Fruit fly (Drosophila melanogaster): Measurements from ENCODE around the gene CG14073.

CG14073 gene

DNA sequence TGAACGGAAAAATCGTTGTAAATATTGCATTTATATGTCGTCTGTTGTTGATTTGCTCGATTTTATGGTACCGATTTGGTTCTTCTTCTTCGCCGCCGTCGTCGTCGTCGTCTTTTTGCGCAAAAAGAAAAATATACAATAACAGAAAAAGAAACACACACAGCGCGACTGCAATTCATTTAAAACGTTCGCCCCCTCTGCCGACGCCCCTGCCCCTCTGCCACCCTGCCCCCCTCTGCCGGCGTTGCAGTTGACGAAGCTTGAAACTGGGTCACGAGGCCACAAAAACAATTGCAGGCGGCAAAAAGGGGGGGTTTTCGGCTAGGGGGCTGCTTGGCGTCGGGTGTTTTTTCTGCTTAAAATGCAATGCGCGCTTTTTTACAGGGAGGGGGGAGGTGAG lies 36.9 kb downstream of the CG14073 start (continued):
- TF ChIP-seq fkh (GFP tag; optimal IDR thresholded peaks at IDR 0.05): no peak
- no peak for TF ChIP-seq lz (GFP tag; optimal IDR thresholded peaks at IDR 0.05)
- no peak for TF ChIP-seq dac (GFP tag; optimal IDR thresholded peaks at IDR 0.05)
- TF ChIP-seq CG4318 (GFP tag; optimal IDR thresholded peaks at IDR 0.05): no peak
- TF ChIP-seq CG6808 (GFP tag; optimal IDR thresholded peaks at IDR 0.05): peak; percentile 55
- no peak for TF ChIP-seq Hr4 (GFP tag; optimal IDR thresholded peaks at IDR 0.05)
- no peak for TF ChIP-seq Smox (GFP tag; optimal IDR thresholded peaks at IDR 0.05)
- peak; percentile 63 for TF ChIP-seq net (GFP tag; optimal IDR thresholded peaks at IDR 0.05)
- TF ChIP-seq acj6 (GFP tag; optimal IDR thresholded peaks at IDR 0.05): no peak
- TF ChIP-seq fd85E (GFP tag; optimal IDR thresholded peaks at IDR 0.05): no peak
- TF ChIP-seq pdm3 (GFP tag; optimal IDR thresholded peaks at IDR 0.05): no peak
- no peak for TF ChIP-seq esn (GFP tag; optimal IDR thresholded peaks at IDR 0.05)
- TF ChIP-seq Ets21C (GFP tag; optimal IDR thresholded peaks at IDR 0.05): no peak
- peak; percentile 4 for TF ChIP-seq CG3919 (GFP tag; optimal IDR thresholded peaks at IDR 0.05)
- TF ChIP-seq CG11294 (GFP tag; IDR thresholded peaks at IDR 0.05): peak; percentile 50; the same call in 1 of the 2 replicates
- peak; percentile 11 for TF ChIP-seq dsx (GFP tag; optimal IDR thresholded peaks at IDR 0.05; ENCODE audit: poor library complexity, severe bottlenecking)
- peak; percentile 60 for TF ChIP-seq CG6276 (GFP tag; optimal IDR thresholded peaks at IDR 0.05)
- no peak for TF ChIP-seq Blimp-1 (GFP tag; optimal IDR thresholded peaks at IDR 0.05)
- no peak for TF ChIP-seq cyc (GFP tag; optimal IDR thresholded peaks at IDR 0.05)
- peak; percentile 21 for TF ChIP-seq achi (GFP tag; optimal IDR thresholded peaks at IDR 0.05)
- TF ChIP-seq eg (GFP tag; IDR thresholded peaks at IDR 0.05): peak; percentile 94
- TF ChIP-seq CG8119 (GFP tag; IDR thresholded peaks at IDR 0.05): peak; percentile 66
- TF ChIP-seq Sox102F (GFP tag; optimal IDR thresholded peaks at IDR 0.05): no peak
- TF ChIP-seq CG3032 (tag; optimal IDR thresholded peaks at IDR 0.05): peak; percentile 17
- TF ChIP-seq CG32006 (GFP tag; optimal IDR thresholded peaks at IDR 0.05): peak; percentile 48
- TF ChIP-seq Sox15 (GFP tag; optimal IDR thresholded peaks at IDR 0.05): no peak
- TF ChIP-seq svp (GFP tag): no peak
- peak; percentile 69 for TF ChIP-seq CG15336 (GFP tag; IDR thresholded peaks at IDR 0.05)
- TF ChIP-seq CG7368 (GFP tag; optimal IDR thresholded peaks at IDR 0.05): no peak
- TF ChIP-seq Eip75B (GFP tag; optimal IDR thresholded peaks at IDR 0.05): no peak

- TF ChIP-seq CG8119 (GFP tag; IDR thresholded peaks at IDR 0.05) (no peak), Ets96B (tag; optimal IDR thresholded peaks at IDR 0.05) (no peak), fd85E (GFP tag; optimal IDR thresholded peaks at IDR 0.05) (no peak), Sox15 (GFP tag; optimal IDR thresholded peaks at IDR 0.05) (no peak), net (GFP tag; optimal IDR thresholded peaks at IDR 0.05) (no peak), CG11902 (GFP tag; optimal IDR thresholded peaks at IDR 0.05) (no peak), eg (GFP tag; IDR thresholded peaks at IDR 0.05) (no peak), Gug (GFP tag; IDR thresholded peaks at IDR 0.05) (no peak), CG31627 (GFP tag; optimal IDR thresholded peaks at IDR 0.05) (no peak), Eip78C (GFP tag) (no peak), CG16779 (tag; optimal IDR thresholded peaks at IDR 0.05) (no peak), Hr39 (GFP tag; optimal IDR thresholded peaks at IDR 0.05) (no peak)
These were observed 37.8 kb downstream of the CG14073 start for dm6 chr3L:18782653-18783052.

DNA sequence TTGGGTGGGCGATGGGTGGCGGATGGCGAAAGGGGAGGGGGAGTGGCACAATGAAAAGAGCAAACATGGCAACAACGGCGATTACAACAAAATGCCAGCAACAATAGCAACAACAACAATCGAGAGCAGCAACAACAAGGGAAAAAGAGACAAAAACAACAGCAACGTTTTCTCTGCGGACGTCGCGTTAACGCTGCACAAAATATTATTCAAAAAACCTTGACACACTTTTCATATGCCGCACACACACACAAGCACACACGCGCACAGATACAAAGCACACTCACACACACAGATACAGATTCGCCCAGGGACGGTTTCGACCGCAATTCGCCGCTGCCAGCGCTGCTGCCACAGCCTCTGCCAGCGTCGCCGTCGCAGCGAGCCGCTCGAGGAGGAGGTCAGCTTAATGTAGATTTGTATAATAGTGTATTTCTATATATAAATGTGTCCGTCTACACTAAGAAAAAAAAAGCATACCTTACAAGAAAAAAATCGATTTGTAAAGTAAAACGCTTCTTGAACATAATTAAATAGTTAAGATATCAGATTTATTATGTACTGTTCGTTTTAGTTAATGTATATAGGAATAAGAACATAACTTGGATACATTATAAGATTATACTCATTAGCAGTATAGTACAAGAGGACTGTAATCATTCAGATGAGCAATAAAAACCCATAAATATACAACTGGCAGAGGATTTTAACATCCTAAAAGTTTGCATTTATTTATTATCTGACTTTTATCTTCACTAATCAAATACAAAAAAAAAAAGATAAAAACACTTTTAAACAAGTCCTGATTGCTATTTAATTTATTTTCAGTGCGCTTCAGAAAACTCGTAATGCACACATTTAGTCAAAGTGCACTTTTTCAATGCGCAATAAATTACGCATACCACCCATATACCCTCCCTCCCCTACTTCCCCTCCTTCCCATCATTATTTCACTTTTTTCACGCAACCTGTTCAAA lies 38.5 kb downstream of the CG14073 start:
- TF ChIP-seq dsx (GFP tag; optimal IDR thresholded peaks at IDR 0.05; ENCODE audit: poor library complexity, severe bottlenecking) (no peak), Hr39 (GFP tag; optimal IDR thresholded peaks at IDR 0.05) (no peak), CG6808 (GFP tag; optimal IDR thresholded peaks at IDR 0.05) (no peak), fkh (GFP tag; optimal IDR thresholded peaks at IDR 0.05) (peak; percentile 71), CG3919 (GFP tag; optimal IDR thresholded peaks at IDR 0.05) (peak; percentile 36), CG10631 (GFP tag; optimal IDR thresholded peaks at IDR 0.05) (peak; percentile 11), CG6854 (GFP tag; optimal IDR thresholded peaks at IDR 0.05) (no peak), dac (GFP tag; optimal IDR thresholded peaks at IDR 0.05) (no peak), Eip93F (GFP tag; optimal IDR thresholded peaks at IDR 0.05) (no peak), Blimp-1 (GFP tag; optimal IDR thresholded peaks at IDR 0.05) (no peak), CG31627 (GFP tag; optimal IDR thresholded peaks at IDR 0.05) (no peak), CG4318 (GFP tag; optimal IDR thresholded peaks at IDR 0.05) (no peak), OdsH (GFP tag; optimal IDR thresholded peaks at IDR 0.05) (peak; percentile 66), CG11902 (GFP tag; optimal IDR thresholded peaks at IDR 0.05) (peak; percentile 18), CG16779 (tag; optimal IDR thresholded peaks at IDR 0.05) (no peak), CG32006 (GFP tag; optimal IDR thresholded peaks at IDR 0.05) (peak; percentile 40), Lpt (GFP tag; optimal IDR thresholded peaks at IDR 0.05) (no peak), Sox15 (GFP tag; optimal IDR thresholded peaks at IDR 0.05) (peak; percentile 39), CG11294 (GFP tag; IDR thresholded peaks at IDR 0.05) (peak; percentile 71; the same call in 1 of the 2 replicates), Hr38 (GFP tag; optimal IDR thresholded peaks at IDR 0.05) (no peak), Sox14 (GFP tag; optimal IDR thresholded peaks at IDR 0.05) (no peak), CG34406 (GFP tag; optimal IDR thresholded peaks at IDR 0.05) (peak; percentile 48), CG15336 (GFP tag; IDR thresholded peaks at IDR 0.05) (peak; percentile 31; the same call in 1 of the 2 replicates)
